Fruit fly (Drosophila melanogaster) whole organism, embryonic: ENCODE results near the gene CG6126.

Source experiments
- CG10543 ChIP-seq: fragments of 200-800 bp; sonication (Bioruptor generic); optimal IDR thresholded peaks from 3 replicates; lab custom pipeline; 2017; ENCODE audit warnings: missing biosample characterization, mild to moderate bottlenecking, missing genetic modification characterization, moderate library complexity
- CG11504 ChIP-seq: fragments of 200-800 bp; sonication (Bioruptor generic); optimal IDR thresholded peaks from 3 replicates; lab custom pipeline; 2019; ENCODE audit warnings: missing biosample characterization, mild to moderate bottlenecking, missing genetic modification characterization, moderate library complexity
- CG11696 ChIP-seq: fragments of 200-800 bp; sonication (Bioruptor generic); IDR thresholded peaks from 2 replicates; pipeline ENCODE4 v1.3.6; 2022; ENCODE audit warnings: missing biosample characterization, missing genetic modification characterization
- CG12236 ChIP-seq: fragments of 200-800 bp; sonication (Bioruptor generic); optimal IDR thresholded peaks from 2 replicates; lab custom pipeline; 2016; ENCODE audit warnings: missing biosample characterization, missing genetic modification characterization
- CG12769 ChIP-seq: fragments of 200-800 bp; sonication (Bioruptor generic); optimal IDR thresholded peaks from 2 replicates; lab custom pipeline; 2019; ENCODE audit warnings: missing biosample characterization, mild to moderate bottlenecking, missing genetic modification characterization, moderate library complexity
- CG13894 ChIP-seq: fragments of 200-800 bp; sonication (Bioruptor generic); optimal IDR thresholded peaks from 3 replicates; lab custom pipeline; 2018; ENCODE audit warnings: missing biosample characterization, mild to moderate bottlenecking, missing genetic modification characterization, moderate library complexity
- CG14050 ChIP-seq: fragments of 200-800 bp; sonication (Bioruptor generic); IDR thresholded peaks from 3 replicates; pipeline ENCODE4 v1.3.6; 2022; ENCODE audit warnings: missing biosample characterization, missing genetic modification characterization
- CG17802 ChIP-seq: fragments of 200-800 bp; sonication (Bioruptor generic); optimal IDR thresholded peaks from 2 replicates; lab custom pipeline; 2018; ENCODE audit warnings: missing biosample characterization, mild to moderate bottlenecking, missing genetic modification characterization, moderate library complexity
- CG17912 ChIP-seq: fragments of 200-800 bp; sonication (Bioruptor generic); optimal IDR thresholded peaks from 2 replicates; lab custom pipeline; 2018; ENCODE audit warnings: missing biosample characterization, mild to moderate bottlenecking, missing genetic modification characterization
- CG2712 ChIP-seq: fragments of 200-800 bp; optimal IDR thresholded peaks from 3 replicates; lab custom pipeline; 2019; ENCODE audit warnings: missing biosample characterization, mild to moderate bottlenecking, missing genetic modification characterization, moderate library complexity
- CG2889 ChIP-seq: fragments of 200-800 bp; sonication (Bioruptor generic); IDR thresholded peaks from 3 replicates; pipeline ENCODE4 v1.3.6; 2022; ENCODE audit warnings: missing biosample characterization, missing genetic modification characterization
- CG3163 ChIP-seq: fragments of 200-800 bp; sonication (Bioruptor generic); optimal IDR thresholded peaks from 3 replicates; lab custom pipeline; 2016; ENCODE audit warnings: missing biosample characterization, missing genetic modification characterization
- CG33213 ChIP-seq: fragments of 200-800 bp; sonication (Bioruptor generic); optimal IDR thresholded peaks from 3 replicates; lab custom pipeline; 2016; ENCODE audit warnings: missing biosample characterization, missing genetic modification characterization
- CG4854 ChIP-seq: fragments of 200-800 bp; sonication (Bioruptor generic); optimal IDR thresholded peaks from 2 replicates; lab custom pipeline; 2016; ENCODE audit warnings: missing biosample characterization, missing genetic modification characterization, inconsistent platforms
- CG5245 ChIP-seq: fragments of 200-800 bp; sonication (Bioruptor generic); optimal IDR thresholded peaks from 3 replicates; lab custom pipeline; 2016; ENCODE audit warnings: missing biosample characterization, missing genetic modification characterization
- CG6654 ChIP-seq: fragments of 200-800 bp; sonication (Bioruptor generic); optimal IDR thresholded peaks from 2 replicates; lab custom pipeline; 2017; ENCODE audit warnings: missing biosample characterization, mild to moderate bottlenecking, missing genetic modification characterization
- CG6765 ChIP-seq: fragments of 200-800 bp; sonication (Bioruptor generic); optimal IDR thresholded peaks from 3 replicates; lab custom pipeline; 2017; ENCODE audit warnings: missing biosample characterization, mild to moderate bottlenecking, missing genetic modification characterization
- CG7963 ChIP-seq: fragments of 200-800 bp; sonication (Bioruptor generic); IDR thresholded peaks from 3 replicates; pipeline ENCODE4 v1.3.6; 2022; ENCODE audit warnings: missing biosample characterization, missing genetic modification characterization; ENCODE audit not compliant: partially characterized antibody
- CG9609 ChIP-seq: fragments of 200-800 bp; sonication (Bioruptor generic); optimal IDR thresholded peaks from 3 replicates; lab custom pipeline; 2016; ENCODE audit warnings: missing biosample characterization, missing genetic modification characterization
- Camta ChIP-seq: fragments of 200-800 bp; sonication (Bioruptor generic); optimal IDR thresholded peaks from 2 replicates; lab custom pipeline; 2016; ENCODE audit warnings: missing biosample characterization, missing genetic modification characterization
- CrebB ChIP-seq: fragments of 200-800 bp; sonication (Bioruptor generic); optimal IDR thresholded peaks from 3 replicates; lab custom pipeline; 2018; ENCODE audit warnings: missing biosample characterization, mild to moderate bottlenecking, missing genetic modification characterization
- Dbx ChIP-seq: fragments of 200-800 bp; sonication (Bioruptor generic); IDR thresholded peaks from 3 replicates; pipeline ENCODE4 v1.3.6; 2022; ENCODE audit warnings: missing biosample characterization, missing genetic modification characterization
- Doc2 ChIP-seq: fragments of 200-800 bp; sonication (Bioruptor generic); IDR thresholded peaks from 2 replicates; pipeline ENCODE4 v1.3.6; 2022; ENCODE audit warnings: missing biosample characterization, missing genetic modification characterization
- Elba2 ChIP-seq: fragments of 200-800 bp; sonication (Bioruptor generic); optimal IDR thresholded peaks from 3 replicates; lab custom pipeline; 2016; ENCODE audit warnings: missing biosample characterization, missing genetic modification characterization
- Ets97D ChIP-seq: fragments of 200-800 bp; sonication (Bioruptor generic); optimal IDR thresholded peaks from 3 replicates; lab custom pipeline; 2016; ENCODE audit warnings: missing biosample characterization, missing genetic modification characterization
- Fer3 ChIP-seq: fragments of 200-800 bp; sonication (Bioruptor generic); optimal IDR thresholded peaks from 2 replicates; lab custom pipeline; 2018; ENCODE audit warnings: missing biosample characterization, mild to moderate bottlenecking, missing genetic modification characterization, moderate library complexity
- Hr51 ChIP-seq, 2 experiments: fragments of 200-800 bp; sonication (Bioruptor generic); optimal IDR thresholded peaks; 2 replicates in 1 of 2; 3 replicates in 1 of 2; lab custom pipeline; 2016 to 2018; ENCODE audit warnings: missing biosample characterization in 2 of 2, missing genetic modification characterization in 2 of 2, mild to moderate bottlenecking in 1 of 2, moderate library complexity in 1 of 2
- MESR4 ChIP-seq: fragments of 200-800 bp; sonication (Bioruptor generic); optimal IDR thresholded peaks from 2 replicates; lab custom pipeline; 2018; ENCODE audit warnings: missing biosample characterization, mild to moderate bottlenecking, missing genetic modification characterization, moderate library complexity
- Med ChIP-seq: fragments of 200-800 bp; sonication (Bioruptor generic); peaks from one replicate; lab custom pipeline; 2016; ENCODE audit warnings: missing biosample characterization, missing genetic modification characterization, mild to moderate bottlenecking, inconsistent platforms, moderate library complexity
- Nf-YC ChIP-seq: fragments of 200-800 bp; optimal IDR thresholded peaks from 3 replicates; lab custom pipeline; 2019; ENCODE audit warnings: missing biosample characterization, mild to moderate bottlenecking, missing genetic modification characterization, moderate library complexity
- Ravus ChIP-seq: fragments of 200-800 bp; sonication (Bioruptor generic); IDR thresholded peaks from 2 replicates; pipeline ENCODE4 v1.3.6; 2022; ENCODE audit warnings: missing biosample characterization, missing genetic modification characterization
- Scr ChIP-seq: fragments of 200-800 bp; sonication (Bioruptor generic); IDR thresholded peaks from 2 replicates; pipeline ENCODE4 v1.3.6; 2022; ENCODE audit warnings: missing biosample characterization, missing genetic modification characterization; ENCODE audit not compliant: partially characterized antibody
- abd-A ChIP-seq: fragments of 200-800 bp; sonication (Bioruptor generic); optimal IDR thresholded peaks from 3 replicates; lab custom pipeline; 2019; ENCODE audit warnings: missing biosample characterization, mild to moderate bottlenecking, missing genetic modification characterization, moderate library complexity
- aop ChIP-seq: fragments of 200-800 bp; sonication (Bioruptor generic); IDR thresholded peaks from 2 replicates; pipeline ENCODE4 v1.3.6; 2022; ENCODE audit warnings: missing biosample characterization, missing genetic modification characterization
- da ChIP-seq: fragments of 200-800 bp; sonication (Bioruptor generic); optimal IDR thresholded peaks from 2 replicates; lab custom pipeline; 2016; ENCODE audit warnings: missing biosample characterization, missing genetic modification characterization
- dysf ChIP-seq: fragments of 200-800 bp; sonication (Bioruptor generic); IDR thresholded peaks from 3 replicates; pipeline ENCODE4 v1.3.6; 2022; ENCODE audit warnings: missing biosample characterization, missing genetic modification characterization
- grau ChIP-seq: fragments of 200-800 bp; optimal IDR thresholded peaks from 3 replicates; lab custom pipeline; 2019; ENCODE audit warnings: missing biosample characterization, mild to moderate bottlenecking, missing genetic modification characterization, moderate library complexity
- inv ChIP-seq: fragments of 200-800 bp; sonication (Bioruptor generic); IDR thresholded peaks from 2 replicates; pipeline ENCODE4 v1.3.6; 2022; ENCODE audit warnings: missing biosample characterization, missing genetic modification characterization; ENCODE audit not compliant: partially characterized antibody
- jing ChIP-seq: fragments of 200-800 bp; sonication (Bioruptor generic); optimal IDR thresholded peaks from 2 replicates; lab custom pipeline; 2018; ENCODE audit warnings: missing biosample characterization, mild to moderate bottlenecking, missing genetic modification characterization
- kah ChIP-seq: fragments of 200-800 bp; sonication (Bioruptor generic); optimal IDR thresholded peaks from 2 replicates; lab custom pipeline; 2018; ENCODE audit warnings: missing biosample characterization, mild to moderate bottlenecking, missing genetic modification characterization
- lilli ChIP-seq: fragments of 200-800 bp; sonication (Bioruptor generic); optimal IDR thresholded peaks from 3 replicates; lab custom pipeline; 2016; ENCODE audit warnings: missing biosample characterization, missing genetic modification characterization
- nom ChIP-seq: fragments of 200-800 bp; sonication (Bioruptor generic); optimal IDR thresholded peaks from 2 replicates; lab custom pipeline; 2017; ENCODE audit warnings: missing biosample characterization, missing genetic modification characterization, mild to moderate bottlenecking, moderate library complexity, missing genetic modification reagents
- run ChIP-seq: fragments of 200-800 bp; sonication (Bioruptor generic); optimal IDR thresholded peaks from 3 replicates; lab custom pipeline; 2018; ENCODE audit warnings: missing biosample characterization, mild to moderate bottlenecking, missing genetic modification characterization
- sob ChIP-seq: fragments of 200-800 bp; sonication (Bioruptor generic); IDR thresholded peaks from 2 replicates; pipeline ENCODE4 v1.3.6; 2022; ENCODE audit warnings: missing biosample characterization, missing genetic modification characterization
- trem ChIP-seq: fragments of 200-800 bp; optimal IDR thresholded peaks from 3 replicates; lab custom pipeline; 2019; ENCODE audit warnings: missing biosample characterization, mild to moderate bottlenecking, missing genetic modification characterization, moderate library complexity
- ttk ChIP-seq: fragments of 200-800 bp; sonication (Bioruptor generic); IDR thresholded peaks from 2 replicates; pipeline ENCODE4 v2.1.2; 2022; ENCODE audit warnings: missing biosample characterization, missing genetic modification characterization
- z ChIP-seq: fragments of 200-800 bp; sonication (Bioruptor generic); IDR thresholded peaks from 3 replicates; pipeline ENCODE4 v1.3.6; 2022; ENCODE audit warnings: missing biosample characterization, missing genetic modification characterization
- zen2 ChIP-seq: fragments of 200-800 bp; sonication (Bioruptor generic); IDR thresholded peaks from 3 replicates; pipeline ENCODE4 v1.3.6; 2022; ENCODE audit warnings: missing biosample characterization, missing genetic modification characterization; ENCODE audit not compliant: partially characterized antibody
- zfh2 ChIP-seq: fragments of 200-800 bp; sonication (Bioruptor generic); optimal IDR thresholded peaks from 2 replicates; lab custom pipeline; 2016; ENCODE audit warnings: missing biosample characterization, missing genetic modification characterization

CG6126 gene

DNA sequence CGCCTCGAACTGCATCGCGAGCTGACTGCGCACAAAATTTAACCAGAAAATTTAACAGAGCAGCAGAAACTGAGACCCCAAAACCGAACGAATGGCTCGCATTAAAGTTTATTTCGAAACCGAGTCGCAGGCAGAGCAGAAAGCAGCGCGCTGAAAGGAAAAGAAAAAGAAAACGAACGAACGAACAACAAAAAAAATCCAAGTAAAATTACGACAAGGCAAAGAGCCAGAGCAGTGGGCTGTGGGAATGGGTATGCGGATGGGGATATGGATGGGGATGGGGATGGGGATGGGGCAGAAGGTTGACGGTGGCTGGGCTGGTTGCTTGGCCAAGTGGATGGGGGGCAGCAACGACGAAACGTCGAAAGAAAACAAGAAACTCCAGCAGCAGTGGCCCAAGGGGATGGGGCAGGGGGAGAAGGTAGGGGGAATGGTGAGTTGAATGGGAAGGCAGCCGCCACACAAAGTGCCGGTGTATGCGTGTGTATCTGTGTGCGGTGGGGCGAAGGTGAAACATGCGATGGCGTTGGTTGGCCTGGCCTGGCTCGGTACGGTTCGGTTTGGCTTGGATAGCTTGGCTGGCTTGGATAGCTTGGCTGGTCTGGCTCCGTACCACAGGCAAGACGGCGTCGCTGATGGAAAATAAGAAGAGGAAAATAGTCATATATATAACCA, 5.4 kb upstream of the CG6126 start (continued):
- TF ChIP-seq CG12769 (peak; percentile 97), CG2889 (GFP tag; lab: Robert Waterston, UW) (no peak), CG10543 (GFP tag; lab: Kevin White, UChicago) (peak; percentile 99), Med (GFP tag; lab: Kevin White, UChicago) (peak; percentile 88), CG11696 (no peak), aop (GFP tag; lab: Robert Waterston, UW) (peak; percentile 46), run (tag; lab: Kevin White, UChicago) (no peak), CG3163 (GFP tag; lab: Kevin White, UChicago) (no peak), Elba2 (GFP tag; lab: Kevin White, UChicago) (no peak), z (no peak), grau (tag; lab: Kevin White, UChicago) (peak; percentile 27), jing (no peak), sob (GFP tag; lab: Robert Waterston, UW) (peak; percentile 56; the same call in 1 of the 2 replicates), Camta (GFP tag; lab: Kevin White, UChicago) (no peak), CG6654 (no peak), Doc2 (no peak), lilli (GFP tag; lab: Kevin White, UChicago) (no peak), CG12236 (GFP tag; lab: Kevin White, UChicago) (no peak), dysf (peak; percentile 12; the same call in 1 of the 3 replicates), CG7963 (GFP tag; lab: Robert Waterston, UW) (no peak), Ravus (no peak), trem (tag; lab: Kevin White, UChicago) (peak; percentile 4), Ets97D (GFP tag; lab: Kevin White, UChicago) (no peak), Dbx (peak; percentile 44; the same call in 1 of the 3 replicates), Nf-YC (tag; lab: Kevin White, UChicago) (peak; percentile 54), inv (GFP tag; lab: Robert Waterston, UW) (no peak), zen2 (GFP tag; lab: Robert Waterston, UW) (no peak), CG13894 (tag; lab: Kevin White, UChicago) (peak; percentile 91), CG9609 (GFP tag; lab: Kevin White, UChicago) (no peak), CG2712 (tag; lab: Kevin White, UChicago) (peak; percentile 17), zfh2 (no peak), ttk (GFP tag; lab: Robert Waterston, UW) (peak; percentile 39; the same call in 1 of the 2 replicates), kah (GFP tag; lab: Kevin White, UChicago) (peak; percentile 46), CG11504 (tag; lab: Kevin White, UChicago) (peak; percentile 28), CG4854 (GFP tag; lab: Kevin White, UChicago) (no peak), Hr51 (GFP tag; optimal IDR thresholded peaks at IDR 0.05; lab: Kevin White, UChicago) (peak in 1 of 2 experiments; percentile 13), CG33213 (GFP tag; lab: Kevin White, UChicago) (no peak), CG5245 (GFP tag; lab: Kevin White, UChicago) (no peak), CrebB (peak; percentile 25), CG17912 (no peak), abd-A (tag; lab: Kevin White, UChicago) (peak; percentile 97), MESR4 (no peak), Scr (GFP tag; lab: Robert Waterston, UW) (0 out of 2 replicates have a peak, but pooled peaks have one; percentile 18), nom (GFP tag; lab: Kevin White, UChicago) (peak; percentile 98), CG14050 (no peak), da (GFP tag; lab: Kevin White, UChicago) (no peak), Fer3 (no peak), CG17802 (tag; lab: Kevin White, UChicago) (no peak), CG6765 (peak; percentile 11)
